Fruit fly (Drosophila melanogaster) whole organism, embryonic: ENCODE data around the gene CG31294.
A peak's percentile ranks its signal among the peaks of the same experiment; 100 is the strongest.

Source experiments
- Atf3 ChIP-seq: fragments of 200-800 bp; sonication (Bioruptor generic); optimal IDR thresholded peaks from 3 replicates; lab custom pipeline; 2016; ENCODE audit warnings: missing biosample characterization, missing genetic modification characterization
- Bdp1 ChIP-seq: fragments of 200-800 bp; sonication (Bioruptor generic); optimal IDR thresholded peaks from 3 replicates; lab custom pipeline; 2016; ENCODE audit warnings: missing biosample characterization, missing genetic modification characterization
- C15 ChIP-seq: fragments of 200-800 bp; sonication (Bioruptor generic); IDR thresholded peaks from 3 replicates; pipeline ENCODE4 v1.3.6; 2022; ENCODE audit warnings: missing biosample characterization, missing genetic modification characterization
- CG10366 ChIP-seq: fragments of 200-800 bp; sonication (Bioruptor generic); IDR thresholded peaks from 2 replicates; pipeline ENCODE4 v1.3.6; 2022; ENCODE audit warnings: missing biosample characterization, missing genetic modification characterization
- CG11398 ChIP-seq: fragments of 200-800 bp; sonication (Bioruptor generic); optimal IDR thresholded peaks from 2 replicates; lab custom pipeline; 2016; ENCODE audit warnings: missing biosample characterization, missing genetic modification characterization
- CG11504 ChIP-seq: fragments of 200-800 bp; sonication (Bioruptor generic); optimal IDR thresholded peaks from 3 replicates; lab custom pipeline; 2019; ENCODE audit warnings: missing biosample characterization, mild to moderate bottlenecking, missing genetic modification characterization, moderate library complexity
- CG12104 ChIP-seq: fragments of 200-800 bp; sonication (Bioruptor generic); optimal IDR thresholded peaks from 3 replicates; lab custom pipeline; 2016; ENCODE audit warnings: missing biosample characterization, missing genetic modification characterization
- CG13296 ChIP-seq: fragments of 200-800 bp; sonication (Bioruptor generic); optimal IDR thresholded peaks from 3 replicates; lab custom pipeline; 2018; ENCODE audit warnings: missing biosample characterization, mild to moderate bottlenecking, missing genetic modification characterization
- CG15696 ChIP-seq: fragments of 200-800 bp; sonication (Bioruptor generic); optimal IDR thresholded peaks from 2 replicates; lab custom pipeline; 2019; ENCODE audit warnings: missing biosample characterization, mild to moderate bottlenecking, missing genetic modification characterization, moderate library complexity
- CG17385 ChIP-seq: fragments of 200-800 bp; sonication (Bioruptor generic); optimal IDR thresholded peaks from 3 replicates; lab custom pipeline; 2018; ENCODE audit warnings: missing biosample characterization, mild to moderate bottlenecking, missing genetic modification characterization
- CG2889 ChIP-seq: fragments of 200-800 bp; sonication (Bioruptor generic); IDR thresholded peaks from 3 replicates; pipeline ENCODE4 v1.3.6; 2022; ENCODE audit warnings: missing biosample characterization, missing genetic modification characterization
- CG31365 ChIP-seq: fragments of 200-800 bp; sonication (Bioruptor generic); optimal IDR thresholded peaks from 2 replicates; lab custom pipeline; 2018; ENCODE audit warnings: missing biosample characterization, mild to moderate bottlenecking, missing genetic modification characterization
- CG34422 ChIP-seq: fragments of 200-800 bp; sonication (Bioruptor generic); IDR thresholded peaks from 3 replicates; pipeline ENCODE4 v1.3.6; 2022; ENCODE audit warnings: missing biosample characterization, missing genetic modification characterization
- CG3726 ChIP-seq: fragments of 200-800 bp; sonication (Bioruptor generic); IDR thresholded peaks from 3 replicates; pipeline ENCODE4, ENCODE4 v1.3.6; 2022; ENCODE audit warnings: missing biosample characterization, missing genetic modification characterization
- CG3838 ChIP-seq: fragments of 200-800 bp; sonication (Bioruptor generic); optimal IDR thresholded peaks from 3 replicates; lab custom pipeline; 2016; ENCODE audit warnings: missing biosample characterization, missing genetic modification characterization
- CG42726 ChIP-seq: fragments of 200-800 bp; sonication (Bioruptor generic); IDR thresholded peaks from 2 replicates; pipeline ENCODE4 v1.3.6; 2022; ENCODE audit warnings: missing biosample characterization, missing genetic modification characterization; ENCODE audit not compliant: partially characterized antibody
- CG4820 ChIP-seq: fragments of 200-800 bp; sonication (Bioruptor generic); optimal IDR thresholded peaks from 3 replicates; lab custom pipeline; 2016; ENCODE audit warnings: missing biosample characterization, missing genetic modification characterization
- CG4854 ChIP-seq: fragments of 200-800 bp; sonication (Bioruptor generic); optimal IDR thresholded peaks from 2 replicates; lab custom pipeline; 2016; ENCODE audit warnings: missing biosample characterization, missing genetic modification characterization, inconsistent platforms
- CG6272 ChIP-seq: fragments of 200-800 bp; sonication (Bioruptor generic); IDR thresholded peaks from 2 replicates; pipeline ENCODE4 v1.3.6; 2022; ENCODE audit warnings: missing biosample characterization, missing genetic modification characterization
- CG8359 ChIP-seq: fragments of 200-800 bp; sonication (Bioruptor generic); optimal IDR thresholded peaks from 2 replicates; lab custom pipeline; 2017; ENCODE audit warnings: missing biosample characterization, mild to moderate bottlenecking, missing genetic modification characterization, borderline replicate concordance
- CG8478 ChIP-seq: fragments of >200 bp; optimal IDR thresholded peaks from 2 replicates; lab custom pipeline; 2018
- CG8765 ChIP-seq: fragments of 200-800 bp; sonication (Bioruptor generic); IDR thresholded peaks from 2 replicates; pipeline ENCODE4 v1.3.6; 2022; ENCODE audit warnings: missing biosample characterization, missing genetic modification characterization
- CHES-1-like ChIP-seq: fragments of 200-800 bp; sonication (Bioruptor generic); optimal IDR thresholded peaks from 2 replicates; lab custom pipeline; 2016; ENCODE audit warnings: missing biosample characterization, missing genetic modification characterization
- CoRest ChIP-seq: fragments of 200-800 bp; sonication (Bioruptor generic); optimal IDR thresholded peaks from 3 replicates; lab custom pipeline; 2018; ENCODE audit warnings: missing biosample characterization, mild to moderate bottlenecking, missing genetic modification characterization, moderate library complexity
- Elba2 ChIP-seq: fragments of 200-800 bp; sonication (Bioruptor generic); optimal IDR thresholded peaks from 3 replicates; lab custom pipeline; 2016; ENCODE audit warnings: missing biosample characterization, missing genetic modification characterization
- Fer1 ChIP-seq: fragments of 200-800 bp; sonication (Bioruptor generic); optimal IDR thresholded peaks from 2 replicates; lab custom pipeline; 2017; ENCODE audit warnings: missing biosample characterization, mild to moderate bottlenecking, missing genetic modification characterization
- Hr3 ChIP-seq: fragments of 200-800 bp; sonication (Bioruptor generic); optimal IDR thresholded peaks from 3 replicates; lab custom pipeline; 2016; ENCODE audit warnings: missing biosample characterization, missing genetic modification characterization
- Hsf ChIP-seq: fragments of 200-800 bp; sonication (Bioruptor generic); optimal IDR thresholded peaks from 3 replicates; lab custom pipeline; 2016; ENCODE audit warnings: missing biosample characterization, missing genetic modification characterization
- Mad ChIP-seq: fragments of 200-800 bp; sonication (Bioruptor generic); optimal IDR thresholded peaks from 2 replicates; lab custom pipeline; 2016; ENCODE audit warnings: missing biosample characterization, missing genetic modification characterization
- Mrtf ChIP-seq: fragments of 200-800 bp; sonication (Bioruptor generic); IDR thresholded peaks from 3 replicates; pipeline ENCODE4 v1.3.6; 2022; ENCODE audit warnings: missing biosample characterization, missing genetic modification characterization
- Sry-δ ChIP-seq: fragments of 200-800 bp; sonication (Bioruptor generic); optimal IDR thresholded peaks from 2 replicates; lab custom pipeline; 2016; ENCODE audit warnings: missing biosample characterization, missing genetic modification characterization
- Trl ChIP-seq, 3 experiments: fragments of >200 bp in 2 of 3; fragments of 200-800 bp in 1 of 3; sonication (Bioruptor generic) in 1 of 3; optimal IDR thresholded peaks; 2 replicates in 1 of 3; 3 replicates in 2 of 3; lab custom pipeline; 2016 to 2017; ENCODE audit warnings: missing biosample characterization in 1 of 3, missing genetic modification characterization in 1 of 3
- Usf ChIP-seq: fragments of 200-800 bp; sonication (Bioruptor generic); optimal IDR thresholded peaks from 2 replicates; lab custom pipeline; 2017; ENCODE audit warnings: missing genotype, missing biosample characterization, missing genetic modification characterization
- al ChIP-seq: fragments of 200-800 bp; sonication (Bioruptor generic); IDR thresholded peaks from 2 replicates; pipeline ENCODE4 v1.3.6; 2022; ENCODE audit warnings: missing biosample characterization, missing genetic modification characterization
- cg ChIP-seq: fragments of 200-800 bp; sonication (Bioruptor generic); optimal IDR thresholded peaks from 3 replicates; lab custom pipeline; 2019; ENCODE audit warnings: missing biosample characterization, mild to moderate bottlenecking, missing genetic modification characterization, moderate library complexity
- danr ChIP-seq: fragments of 200-800 bp; sonication (Bioruptor generic); IDR thresholded peaks from 2 replicates; pipeline ENCODE4 v1.3.6; 2022; ENCODE audit warnings: missing biosample characterization, missing genetic modification characterization
- dmrt99B ChIP-seq: fragments of 200-800 bp; sonication (Bioruptor generic); optimal IDR thresholded peaks from 2 replicates; lab custom pipeline; 2018; ENCODE audit warnings: missing biosample characterization, mild to moderate bottlenecking, missing genetic modification characterization, moderate library complexity
- fru ChIP-seq: fragments of >200 bp; optimal IDR thresholded peaks from 2 replicates; lab custom pipeline; 2017
- ftz-f1 ChIP-seq: fragments of 200-800 bp; sonication (Bioruptor generic); optimal IDR thresholded peaks from 2 replicates; lab custom pipeline; 2016; ENCODE audit warnings: missing biosample characterization, missing genetic modification characterization
- fu2 ChIP-seq: fragments of 200-800 bp; sonication (Bioruptor generic); optimal IDR thresholded peaks from 2 replicates; lab custom pipeline; 2016; ENCODE audit warnings: missing biosample characterization, missing genetic modification characterization
- hb ChIP-seq: fragments of 200-800 bp; sonication (Bioruptor generic); IDR thresholded peaks from 3 replicates; pipeline ENCODE4 v1.3.6; 2022; ENCODE audit warnings: missing biosample characterization, missing genetic modification characterization; ENCODE audit not compliant: partially characterized antibody
- ken ChIP-seq: fragments of 200-800 bp; sonication (Bioruptor generic); IDR thresholded peaks from 3 replicates; pipeline ENCODE4 v1.3.6; 2022; ENCODE audit warnings: missing biosample characterization, missing genetic modification characterization
- lab ChIP-seq: fragments of 200-800 bp; sonication (Bioruptor generic); optimal IDR thresholded peaks from 3 replicates; lab custom pipeline; 2017; ENCODE audit warnings: missing biosample characterization, missing genetic modification characterization, mild to moderate bottlenecking, moderate library complexity, missing genetic modification reagents
- p53 ChIP-seq: fragments of 200-800 bp; sonication (Bioruptor generic); optimal IDR thresholded peaks from 2 replicates; lab custom pipeline; 2016; ENCODE audit warnings: missing biosample characterization, missing genetic modification characterization
- pfk ChIP-seq: fragments of 200-800 bp; sonication (Bioruptor generic); optimal IDR thresholded peaks from 2 replicates; lab custom pipeline; 2018; ENCODE audit warnings: missing biosample characterization, mild to moderate bottlenecking, missing genetic modification characterization, moderate library complexity
- prd ChIP-seq, 3 experiments: fragments of >200 bp in 2 of 3; fragments of 200-800 bp in 1 of 3; sonication (Bioruptor generic) in 1 of 3; optimal IDR thresholded peaks in 2 of 3; IDR thresholded peaks in 1 of 3; 2 replicates in 2 of 3; 3 replicates in 1 of 3; pipeline versions ENCODE4 v1.3.6 to Lab custom; 2017 to 2022; ENCODE audit warnings: missing biosample characterization in 1 of 3, missing genetic modification characterization in 1 of 3
- sim ChIP-seq: fragments of 200-800 bp; sonication (Bioruptor generic); IDR thresholded peaks from 2 replicates; pipeline ENCODE4 v1.3.6; 2022; ENCODE audit warnings: missing biosample characterization, missing genetic modification characterization
- slbo ChIP-seq: fragments of 200-800 bp; sonication (Bioruptor generic); IDR thresholded peaks from 2 replicates; pipeline ENCODE4 v1.3.6; 2022; ENCODE audit warnings: missing biosample characterization, missing genetic modification characterization
- tap ChIP-seq: fragments of 200-800 bp; optimal IDR thresholded peaks from 3 replicates; lab custom pipeline; 2019; ENCODE audit warnings: missing biosample characterization, mild to moderate bottlenecking, missing genetic modification characterization, moderate library complexity
- trem ChIP-seq: fragments of 200-800 bp; optimal IDR thresholded peaks from 3 replicates; lab custom pipeline; 2019; ENCODE audit warnings: missing biosample characterization, mild to moderate bottlenecking, missing genetic modification characterization, moderate library complexity
- ttk ChIP-seq: fragments of 200-800 bp; sonication (Bioruptor generic); IDR thresholded peaks from 2 replicates; pipeline ENCODE4 v2.1.2; 2022; ENCODE audit warnings: missing biosample characterization, missing genetic modification characterization
- vvl ChIP-seq: fragments of 200-800 bp; sonication (Bioruptor generic); IDR thresholded peaks from 2 replicates; pipeline ENCODE4 v1.3.6; 2022; ENCODE audit warnings: missing biosample characterization, missing genetic modification characterization

The CG31294 gene

DNA sequence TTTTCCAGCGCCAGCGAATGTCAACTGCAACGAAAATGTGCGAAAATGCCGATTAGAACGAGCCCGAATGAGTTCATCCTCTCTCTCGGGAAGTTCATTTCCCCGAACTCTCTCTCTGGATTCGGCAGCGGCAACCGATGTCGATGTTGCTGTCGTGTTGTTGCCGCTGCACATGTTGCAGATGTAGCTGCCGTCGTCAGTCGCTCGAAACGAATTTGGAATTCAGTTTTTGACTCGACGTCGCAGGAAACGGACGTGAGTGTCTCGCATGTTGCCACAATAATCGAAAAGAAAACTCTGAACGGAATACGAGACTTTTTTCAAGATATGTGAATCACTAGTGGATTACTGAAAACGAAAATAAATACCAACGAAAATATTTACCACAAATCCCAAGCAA, 50.4 kb downstream of the CG31294 start, which contains the start of gene pxb (continued):
- TF ChIP-seq dmrt99B (tag; lab: Kevin White, UChicago) (peak; percentile 23), CG17385 (GFP tag; lab: Kevin White, UChicago) (peak; percentile 20), tap (tag; lab: Kevin White, UChicago) (no peak), CG3726 (no peak), Atf3 (no peak), danr (GFP tag; lab: Robert Waterston, UW) (no peak), pfk (no peak), CG31365 (no peak), CHES-1-like (GFP tag; lab: Kevin White, UChicago) (no peak), CoRest (tag; lab: Kevin White, UChicago) (peak; percentile 1), fu2 (no peak), vvl (GFP tag; lab: Robert Waterston, UW) (peak; percentile 78), C15 (GFP tag; lab: Robert Waterston, UW) (no peak), CG8359 (no peak), Usf (GFP tag; lab: Kevin White, UChicago) (no peak), hb (GFP tag; lab: Robert Waterston, UW) (no peak), CG8765 (GFP tag; lab: Robert Waterston, UW) (peak; percentile 21; the same call in 1 of the 2 replicates), lab (peak; percentile 2), cg (no peak), Hr3 (GFP tag; lab: Kevin White, UChicago) (no peak), CG8478 (lab: Kevin White, UChicago) (no peak), CG12104 (no peak), CG34422 (GFP tag; lab: Robert Waterston, UW) (peak; percentile 48; the same call in 1 of the 3 replicates), CG3838 (GFP tag; lab: Kevin White, UChicago) (peak; percentile 3), Sry-δ (GFP tag; lab: Kevin White, UChicago) (no peak), Hsf (GFP tag; lab: Kevin White, UChicago) (no peak), Trl (optimal IDR thresholded peaks at IDR 0.05; lab: Kevin White, UChicago) (peak; percentile 58 to 83), Trl (GFP tag; optimal IDR thresholded peaks at IDR 0.05; lab: Kevin White, UChicago) (peak; percentile 13), p53 (no peak), slbo (GFP tag; lab: Robert Waterston, UW) (no peak), al (GFP tag; lab: Robert Waterston, UW) (no peak), Elba2 (GFP tag; lab: Kevin White, UChicago) (no peak), CG11504 (tag; lab: Kevin White, UChicago) (peak; percentile 100), CG6272 (no peak), Mad (GFP tag; lab: Kevin White, UChicago) (peak; percentile 24), CG15696 (tag; lab: Kevin White, UChicago) (no peak), ken (no peak), CG42726 (GFP tag; lab: Robert Waterston, UW) (0 out of 2 replicates have a peak, but pooled peaks have one; percentile 23), prd (optimal IDR thresholded peaks at IDR 0.05; lab: Kevin White, UChicago) (no peak), prd (GFP tag; IDR thresholded peaks at IDR 0.05; lab: Robert Waterston, UW) (0 out of 3 replicates have a peak, but pooled peaks have one; percentile 32), Mrtf (GFP tag; lab: Robert Waterston, UW) (no peak), fru (lab: Kevin White, UChicago) (no peak), CG4820 (GFP tag; lab: Kevin White, UChicago) (no peak), CG4854 (GFP tag; lab: Kevin White, UChicago) (no peak), CG10366 (no peak), sim (no peak; the same call in 1 of the 2 replicates), ftz-f1 (GFP tag; lab: Kevin White, UChicago) (no peak), Bdp1 (GFP tag; lab: Kevin White, UChicago) (no peak), CG13296 (GFP tag; lab: Kevin White, UChicago) (no peak), ttk (GFP tag; lab: Robert Waterston, UW) (no peak), trem (tag; lab: Kevin White, UChicago) (peak; percentile 10), Fer1 (GFP tag; lab: Kevin White, UChicago) (no peak), CG2889 (GFP tag; lab: Robert Waterston, UW) (no peak), CG11398 (GFP tag; lab: Kevin White, UChicago) (peak; percentile 39)
